Fruit fly (Drosophila melanogaster) whole organism, embryonic: ENCODE data around the gene CG14082.

ENCODE experiments used
- ATbp ChIP-seq: fragments of 200-800 bp; sonication (Bioruptor generic); optimal IDR thresholded peaks from 2 replicates; lab custom pipeline; 2017; ENCODE audit warnings: missing biosample characterization, mild to moderate bottlenecking, missing genetic modification characterization, missing genetic modification reagents
- Asciz ChIP-seq: fragments of 200-800 bp; sonication (Bioruptor generic); optimal IDR thresholded peaks from 2 replicates; lab custom pipeline; 2017; ENCODE audit warnings: missing biosample characterization, mild to moderate bottlenecking, missing genetic modification characterization, missing genetic modification reagents
- Blimp-1 ChIP-seq: fragments of 200-800 bp; sonication (Bioruptor generic); optimal IDR thresholded peaks from 3 replicates; lab custom pipeline; 2018; ENCODE audit warnings: missing biosample characterization, missing genetic modification characterization, mild to moderate bottlenecking, moderate library complexity, missing genetic modification reagents
- CG10431 ChIP-seq: fragments of 200-800 bp; sonication (Bioruptor generic); optimal IDR thresholded peaks from 3 replicates; lab custom pipeline; 2018; ENCODE audit warnings: missing biosample characterization, mild to moderate bottlenecking, missing genetic modification characterization
- CG11504 ChIP-seq: fragments of 200-800 bp; sonication (Bioruptor generic); optimal IDR thresholded peaks from 3 replicates; lab custom pipeline; 2019; ENCODE audit warnings: missing biosample characterization, mild to moderate bottlenecking, missing genetic modification characterization, moderate library complexity
- CG12104 ChIP-seq: fragments of 200-800 bp; sonication (Bioruptor generic); optimal IDR thresholded peaks from 3 replicates; lab custom pipeline; 2016; ENCODE audit warnings: missing biosample characterization, missing genetic modification characterization
- CG12391 ChIP-seq: fragments of 200-800 bp; sonication (Bioruptor generic); optimal IDR thresholded peaks from 3 replicates; lab custom pipeline; 2018; ENCODE audit warnings: missing biosample characterization, mild to moderate bottlenecking, missing genetic modification characterization, moderate library complexity
- CG14710 ChIP-seq: fragments of 200-800 bp; sonication (Bioruptor generic); optimal IDR thresholded peaks from 3 replicates; lab custom pipeline; 2019; ENCODE audit warnings: missing biosample characterization, mild to moderate bottlenecking, missing genetic modification characterization, moderate library complexity
- CG15269 ChIP-seq: fragments of 200-800 bp; sonication (Bioruptor generic); optimal IDR thresholded peaks from 2 replicates; lab custom pipeline; 2018; ENCODE audit warnings: missing biosample characterization, mild to moderate bottlenecking, missing genetic modification characterization, moderate library complexity
- CG1529 ChIP-seq: fragments of 200-800 bp; sonication (Bioruptor generic); optimal IDR thresholded peaks from 3 replicates; lab custom pipeline; 2018; ENCODE audit warnings: missing biosample characterization, missing genetic modification characterization
- CG15601 ChIP-seq: fragments of 200-800 bp; sonication (Bioruptor generic); optimal IDR thresholded peaks from 3 replicates; lab custom pipeline; 2019; ENCODE audit warnings: missing biosample characterization, mild to moderate bottlenecking, missing genetic modification characterization, moderate library complexity
- CG17361 ChIP-seq: fragments of 200-800 bp; sonication (Bioruptor generic); IDR thresholded peaks from 3 replicates; pipeline ENCODE4 v1.3.6; 2022; ENCODE audit warnings: missing biosample characterization, missing genetic modification characterization
- CG17385 ChIP-seq: fragments of 200-800 bp; sonication (Bioruptor generic); optimal IDR thresholded peaks from 3 replicates; lab custom pipeline; 2018; ENCODE audit warnings: missing biosample characterization, mild to moderate bottlenecking, missing genetic modification characterization
- CG18262 ChIP-seq: fragments of 200-800 bp; optimal IDR thresholded peaks from 3 replicates; lab custom pipeline; 2019; ENCODE audit warnings: missing biosample characterization, mild to moderate bottlenecking, missing genetic modification characterization, moderate library complexity
- CG2712 ChIP-seq: fragments of 200-800 bp; optimal IDR thresholded peaks from 3 replicates; lab custom pipeline; 2019; ENCODE audit warnings: missing biosample characterization, mild to moderate bottlenecking, missing genetic modification characterization, moderate library complexity
- CG31441 ChIP-seq: fragments of 200-800 bp; sonication (Bioruptor generic); IDR thresholded peaks from 2 replicates; pipeline ENCODE4 v1.3.6; 2022; ENCODE audit warnings: missing biosample characterization, missing genetic modification characterization
- CG33213 ChIP-seq: fragments of 200-800 bp; sonication (Bioruptor generic); optimal IDR thresholded peaks from 3 replicates; lab custom pipeline; 2016; ENCODE audit warnings: missing biosample characterization, missing genetic modification characterization
- CG6254 ChIP-seq: fragments of 200-800 bp; sonication (Bioruptor generic); optimal IDR thresholded peaks from 3 replicates; lab custom pipeline; 2017; ENCODE audit warnings: mild to moderate bottlenecking, missing biosample characterization, missing genetic modification reagents, missing genetic modification characterization
- CG7556 ChIP-seq: fragments of 200-800 bp; sonication (Bioruptor generic); optimal IDR thresholded peaks from 2 replicates; lab custom pipeline; 2017; ENCODE audit warnings: missing biosample characterization, mild to moderate bottlenecking, missing genetic modification characterization
- CG8944 ChIP-seq: fragments of 200-800 bp; sonication (Bioruptor generic); optimal IDR thresholded peaks from 3 replicates; lab custom pipeline; 2016; ENCODE audit warnings: missing biosample characterization, missing genetic modification characterization
- CrebB ChIP-seq: fragments of 200-800 bp; sonication (Bioruptor generic); optimal IDR thresholded peaks from 3 replicates; lab custom pipeline; 2018; ENCODE audit warnings: missing biosample characterization, mild to moderate bottlenecking, missing genetic modification characterization
- Dbx ChIP-seq: fragments of 200-800 bp; sonication (Bioruptor generic); IDR thresholded peaks from 3 replicates; pipeline ENCODE4 v1.3.6; 2022; ENCODE audit warnings: missing biosample characterization, missing genetic modification characterization
- Hr3 ChIP-seq: fragments of 200-800 bp; sonication (Bioruptor generic); optimal IDR thresholded peaks from 3 replicates; lab custom pipeline; 2016; ENCODE audit warnings: missing biosample characterization, missing genetic modification characterization
- Hr78 ChIP-seq, 2 experiments: fragments of 200-800 bp in 1 of 2; fragments of >200 bp in 1 of 2; sonication (Bioruptor generic) in 1 of 2; optimal IDR thresholded peaks; 2 replicates each; lab custom pipeline; 2017 to 2019; ENCODE audit warnings: missing biosample characterization in 2 of 2, missing genetic modification characterization in 2 of 2, mild to moderate bottlenecking in 1 of 2, moderate library complexity in 1 of 2
- Nf-YC ChIP-seq: fragments of 200-800 bp; optimal IDR thresholded peaks from 3 replicates; lab custom pipeline; 2019; ENCODE audit warnings: missing biosample characterization, mild to moderate bottlenecking, missing genetic modification characterization, moderate library complexity
- Oli ChIP-seq: fragments of 200-800 bp; sonication (Bioruptor generic); optimal IDR thresholded peaks from 2 replicates; lab custom pipeline; 2018; ENCODE audit warnings: missing biosample characterization, mild to moderate bottlenecking, missing genetic modification characterization, moderate library complexity
- Sox100B ChIP-seq: fragments of 200-800 bp; sonication (Bioruptor generic); optimal IDR thresholded peaks from 3 replicates; lab custom pipeline; 2018; ENCODE audit warnings: missing biosample characterization, mild to moderate bottlenecking, missing genetic modification characterization
- Sox102F ChIP-seq: fragments of 200-800 bp; sonication (Bioruptor generic); optimal IDR thresholded peaks from 2 replicates; lab custom pipeline; 2018; ENCODE audit warnings: missing biosample characterization, mild to moderate bottlenecking, missing genetic modification characterization, moderate library complexity
- Ssrp ChIP-seq: fragments of 200-800 bp; sonication (Bioruptor generic); optimal IDR thresholded peaks from 2 replicates; lab custom pipeline; 2018; ENCODE audit warnings: missing biosample characterization, mild to moderate bottlenecking, missing genetic modification characterization, moderate library complexity
- Xbp1 ChIP-seq: fragments of 200-800 bp; sonication (Bioruptor generic); optimal IDR thresholded peaks from 3 replicates; lab custom pipeline; 2016; ENCODE audit warnings: missing biosample characterization, mild to moderate bottlenecking, missing genetic modification characterization
- ara ChIP-seq: fragments of 200-800 bp; sonication (Bioruptor generic); IDR thresholded peaks from 2 replicates; pipeline ENCODE4 v1.3.6; 2022; ENCODE audit warnings: missing biosample characterization, missing genetic modification characterization
- ato ChIP-seq: fragments of 200-800 bp; sonication (Bioruptor generic); IDR thresholded peaks from 2 replicates; pipeline ENCODE4 v1.3.6; 2022; ENCODE audit warnings: missing biosample characterization, missing genetic modification characterization; ENCODE audit not compliant: partially characterized antibody
- bbx ChIP-seq: fragments of 200-800 bp; sonication (Bioruptor generic); IDR thresholded peaks from 2 replicates; pipeline ENCODE4 v1.3.6; 2022; ENCODE audit warnings: missing biosample characterization, missing genetic modification characterization; ENCODE audit not compliant: partially characterized antibody
- bsh ChIP-seq, 2 experiments: fragments of 200-800 bp; sonication (Bioruptor generic); optimal IDR thresholded peaks; 2 replicates each; lab custom pipeline; 2017 to 2018; ENCODE audit warnings: mild to moderate bottlenecking in 2 of 2, missing biosample characterization in 2 of 2, missing genetic modification characterization in 2 of 2, moderate library complexity in 1 of 2
- cas ChIP-seq: fragments of 200-800 bp; sonication (Bioruptor generic); IDR thresholded peaks from 2 replicates; pipeline ENCODE4 v1.3.6; 2022; ENCODE audit warnings: missing biosample characterization, missing genetic modification characterization
- chinmo ChIP-seq: fragments of 200-800 bp; sonication (Bioruptor generic); IDR thresholded peaks from 4 replicates; pipeline ENCODE4 v1.3.6; 2022; ENCODE audit warnings: missing biosample characterization, missing genetic modification characterization; ENCODE audit not compliant: partially characterized antibody
- dmrt11E ChIP-seq: fragments of 200-800 bp; sonication (Bioruptor generic); optimal IDR thresholded peaks from 3 replicates; lab custom pipeline; 2018; ENCODE audit warnings: missing biosample characterization, mild to moderate bottlenecking, missing genetic modification characterization, moderate library complexity
- dysf ChIP-seq: fragments of 200-800 bp; sonication (Bioruptor generic); IDR thresholded peaks from 3 replicates; pipeline ENCODE4 v1.3.6; 2022; ENCODE audit warnings: missing biosample characterization, missing genetic modification characterization
- eve ChIP-seq, 2 experiments: fragments of >200 bp; optimal IDR thresholded peaks; 2 replicates each; lab custom pipeline; 2017; ENCODE audit warnings: missing biosample characterization in 2 of 2, missing genetic modification characterization in 2 of 2
- fd96Cb ChIP-seq: fragments of 200-800 bp; sonication (Bioruptor generic); optimal IDR thresholded peaks from 2 replicates; lab custom pipeline; 2018; ENCODE audit warnings: missing biosample characterization, mild to moderate bottlenecking, missing genetic modification characterization, moderate library complexity
- lmd ChIP-seq: fragments of 200-800 bp; sonication (Bioruptor generic); IDR thresholded peaks from 2 replicates; pipeline ENCODE4 v1.3.6; 2022; ENCODE audit warnings: missing biosample characterization, missing genetic modification characterization
- pan ChIP-seq, 4 experiments: fragments of >200 bp in 3 of 4; fragments of 200-800 bp in 1 of 4; sonication (Bioruptor generic) in 1 of 4; optimal IDR thresholded peaks in 3 of 4; IDR thresholded peaks in 1 of 4; 2 replicates each; pipeline versions ENCODE4 v1.3.6 to Lab custom; 2017 to 2022; ENCODE audit warnings: missing biosample characterization in 2 of 4, missing genetic modification characterization in 2 of 4, mixed read lengths in 1 of 4
- phol ChIP-seq: fragments of 200-800 bp; sonication (Bioruptor generic); optimal IDR thresholded peaks from 3 replicates; lab custom pipeline; 2018; ENCODE audit warnings: missing biosample characterization, mild to moderate bottlenecking, missing genetic modification characterization, moderate library complexity
- pita ChIP-seq: fragments of 200-800 bp; sonication (Bioruptor generic); optimal IDR thresholded peaks from 2 replicates; lab custom pipeline; 2017; ENCODE audit warnings: missing biosample characterization, mild to moderate bottlenecking, missing genetic modification characterization
- tgo ChIP-seq: fragments of 200-800 bp; sonication (Bioruptor generic); IDR thresholded peaks from 3 replicates; pipeline ENCODE4 v1.3.6; 2022; ENCODE audit warnings: missing biosample characterization, missing genetic modification characterization
- tna ChIP-seq: fragments of 200-800 bp; sonication (Bioruptor generic); IDR thresholded peaks from 2 replicates; pipeline ENCODE4 v1.3.6; 2022; ENCODE audit warnings: missing biosample characterization, missing genetic modification characterization; ENCODE audit not compliant: partially characterized antibody
- trem ChIP-seq: fragments of 200-800 bp; optimal IDR thresholded peaks from 3 replicates; lab custom pipeline; 2019; ENCODE audit warnings: missing biosample characterization, mild to moderate bottlenecking, missing genetic modification characterization, moderate library complexity
- twi ChIP-seq: fragments of 200-800 bp; optimal IDR thresholded peaks from 2 replicates; lab custom pipeline; 2019; ENCODE audit warnings: missing biosample characterization, mild to moderate bottlenecking, missing genetic modification characterization, moderate library complexity
- wek ChIP-seq: fragments of 200-800 bp; sonication (Bioruptor generic); optimal IDR thresholded peaks from 3 replicates; lab custom pipeline; 2018; ENCODE audit warnings: missing biosample characterization, mild to moderate bottlenecking, missing genetic modification characterization, moderate library complexity

Gene CG14082

DNA sequence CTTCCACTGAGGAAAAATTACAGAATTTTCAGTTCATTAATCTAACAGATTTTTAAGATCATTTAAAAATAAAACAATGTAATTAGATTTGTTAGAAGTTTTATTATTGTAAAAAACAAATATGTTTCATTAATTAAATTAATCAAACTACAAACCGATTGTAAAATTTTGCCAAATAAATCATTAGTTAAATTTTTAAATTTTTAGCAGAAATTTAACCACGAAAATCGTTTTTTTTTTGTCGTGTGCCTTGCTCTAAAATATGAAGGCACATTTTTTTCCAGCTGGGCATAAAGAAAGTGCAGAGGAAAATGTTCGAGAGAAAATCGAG is 64.9 kb downstream of the CG14082 start (continued):
- TF ChIP-seq dmrt11E (tag; lab: Kevin White, UChicago) (no peak), dysf (GFP tag; lab: Robert Waterston, UW) (no peak), Sox102F (GFP tag; lab: Kevin White, UChicago) (peak; percentile 85), CG33213 (no peak), CG12104 (GFP tag; lab: Kevin White, UChicago) (no peak), Xbp1 (peak; percentile 34), CG18262 (tag; lab: Kevin White, UChicago) (peak; percentile 82), CG15601 (tag; lab: Kevin White, UChicago) (peak; percentile 63), tgo (GFP tag; lab: Robert Waterston, UW) (peak; percentile 21; the same call in 1 of the 3 replicates), fd96Cb (tag; lab: Kevin White, UChicago) (peak; percentile 69), pan (optimal IDR thresholded peaks at IDR 0.05; lab: Kevin White, UChicago) (no peak), pan (GFP tag; optimal IDR thresholded peaks at IDR 0.05 in 1 of 2, IDR thresholded peaks at IDR 0.05 in 1 of 2) (peak in 1 of 2 experiments; percentile 39), CrebB (tag; lab: Kevin White, UChicago) (no peak), twi (tag; lab: Kevin White, UChicago) (no peak), Hr78 (GFP tag; optimal IDR thresholded peaks at IDR 0.05; lab: Kevin White, UChicago) (peak in 1 of 2 experiments; percentile 3), CG1529 (GFP tag; lab: Kevin White, UChicago) (peak; percentile 21), Sox100B (GFP tag; lab: Kevin White, UChicago) (peak; percentile 75), Hr3 (GFP tag; lab: Kevin White, UChicago) (peak; percentile 25), lmd (GFP tag; lab: Robert Waterston, UW) (peak; percentile 31), ara (GFP tag; lab: Robert Waterston, UW) (peak; percentile 54; the same call in 1 of the 2 replicates), CG10431 (GFP tag; lab: Kevin White, UChicago) (peak; percentile 30), CG17385 (peak; percentile 43), Dbx (GFP tag; lab: Robert Waterston, UW) (no peak), pita (GFP tag; lab: Kevin White, UChicago) (no peak), tna (GFP tag; lab: Robert Waterston, UW) (no peak), CG12391 (tag; lab: Kevin White, UChicago) (peak; percentile 73), CG15269 (tag; lab: Kevin White, UChicago) (peak; percentile 41), CG7556 (GFP tag; lab: Kevin White, UChicago) (peak; percentile 63), Asciz (peak; percentile 30), eve (GFP tag; optimal IDR thresholded peaks at IDR 0.05; lab: Kevin White, UChicago) (peak in 1 of 2 experiments; percentile 69), Blimp-1 (GFP tag; lab: Kevin White, UChicago) (peak; percentile 86), wek (GFP tag; lab: Kevin White, UChicago) (no peak), CG11504 (peak; percentile 75), Nf-YC (tag; lab: Kevin White, UChicago) (no peak), CG31441 (GFP tag; lab: Robert Waterston, UW) (peak; percentile 81), bbx (GFP tag; lab: Robert Waterston, UW) (no peak), CG14710 (tag; lab: Kevin White, UChicago) (peak; percentile 62), ato (no peak), phol (tag; lab: Kevin White, UChicago) (peak; percentile 74), cas (no peak), Oli (tag; lab: Kevin White, UChicago) (peak; percentile 59), trem (tag; lab: Kevin White, UChicago) (peak; percentile 46), ATbp (peak; percentile 67), CG8944 (GFP tag; lab: Kevin White, UChicago) (no peak), bsh (GFP tag; optimal IDR thresholded peaks at IDR 0.05; lab: Kevin White, UChicago) (peak in 1 of 2 experiments; percentile 79), CG17361 (GFP tag; lab: Robert Waterston, UW) (peak; percentile 83; the same call in 2 of the 3 replicates), chinmo (no peak), CG2712 (peak; percentile 81), Ssrp (tag; lab: Kevin White, UChicago) (peak; percentile 74), CG6254 (GFP tag; lab: Kevin White, UChicago) (peak; percentile 47)
